Worm (Caenorhabditis elegans): Measurements from ENCODE around the gene T14F9.2.

ce11 chrX:2246908-2247307 is 12.8 kb downstream of the T14F9.2 start, which contains the start of gene AH9.1:
- no peak for TF ChIP-seq unc-39 (tag; optimal IDR thresholded peaks at IDR 0.05)
- TF ChIP-seq sem-4 (tag; optimal IDR thresholded peaks at IDR 0.05): no peak

All from whole organism, L2 larva.